Worm (Caenorhabditis elegans) whole organism, L4/young adult: ENCODE data around the gene jmjd-1.1.

Experiments
- W03F9.2 ChIP-seq: fragments of 150-350 bp; optimal IDR thresholded peaks from 2 replicates; lab custom pipeline; 2014; ENCODE audit warnings: missing biosample characterization, missing genetic modification characterization
- dao-5 ChIP-seq: sonication (generic microtip); optimal IDR thresholded peaks from 2 replicates; lab custom pipeline; 2016; ENCODE audit warnings: missing genotype, missing genetic modification characterization, moderate library complexity, missing compliant biosample characterization
- him-1 ChIP-seq: sonication (generic microtip); optimal IDR thresholded peaks from 2 replicates; lab custom pipeline; 2016; ENCODE audit warnings: missing genotype, missing genetic modification reagents, missing genetic modification characterization, missing compliant biosample characterization

Gene jmjd-1.1

ce11 chrII:11836554-11837218 lies 30.3 kb downstream of the jmjd-1.1 start:
- TF ChIP-seq him-1 (tag; lab: Kevin White, UChicago) (no peak), W03F9.2 (tag; lab: Kevin White, UChicago) (no peak), dao-5 (tag; lab: Kevin White, UChicago) (no peak)

ce11 chrII:11838353-11838752 lies 32.0 kb downstream of the jmjd-1.1 start:
- TF ChIP-seq dao-5 (tag; lab: Kevin White, UChicago) (no peak), him-1 (tag; lab: Kevin White, UChicago) (no peak), W03F9.2 (tag; lab: Kevin White, UChicago) (no peak)

DNA sequence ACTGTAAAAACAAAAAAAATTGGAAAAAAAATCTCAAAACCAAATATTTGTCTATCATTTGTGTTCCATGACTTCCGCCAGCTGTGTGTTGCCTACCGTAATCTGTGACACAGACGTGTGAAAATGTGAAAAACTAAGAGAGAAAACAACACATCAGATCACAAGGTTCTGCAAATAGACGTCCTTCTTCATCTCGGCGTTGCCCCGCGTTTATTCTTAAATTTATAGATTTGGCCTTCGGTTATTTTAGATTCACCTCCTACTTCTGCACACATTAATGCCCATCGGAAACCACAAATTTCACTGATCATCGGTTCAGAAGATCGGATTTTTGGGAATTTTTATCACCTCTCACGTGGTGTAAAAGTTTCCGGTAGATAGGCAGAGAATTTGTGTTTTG lies 32.8 kb downstream of the jmjd-1.1 start:
- TF ChIP-seq W03F9.2 (tag; lab: Kevin White, UChicago) (no peak), him-1 (tag; lab: Kevin White, UChicago) (no peak), dao-5 (tag; lab: Kevin White, UChicago) (no peak)

DNA sequence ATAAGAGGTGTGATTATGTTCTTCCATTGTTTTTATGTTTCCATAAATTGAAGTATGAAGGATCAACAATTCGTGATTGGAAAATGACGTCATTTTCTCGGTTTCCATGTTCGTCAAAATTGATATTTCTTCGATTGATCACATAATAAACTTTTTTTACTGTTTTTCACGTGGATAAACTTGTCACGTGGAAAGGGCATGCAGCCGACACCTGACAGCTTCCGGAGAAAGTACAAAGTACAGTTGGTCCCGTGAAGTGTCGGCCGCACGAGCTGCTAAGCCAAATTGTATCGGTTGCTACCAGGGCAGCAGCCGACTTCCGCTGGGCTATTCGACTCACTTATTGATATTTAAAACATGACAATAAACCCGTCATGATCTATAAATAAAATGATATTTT lies 35.3 kb downstream of the jmjd-1.1 start:
- TF ChIP-seq W03F9.2 (tag; lab: Kevin White, UChicago), result no peak
- TF ChIP-seq dao-5 (tag; lab: Kevin White, UChicago), result no peak
- no peak for TF ChIP-seq him-1 (tag; lab: Kevin White, UChicago)

- no peak for TF ChIP-seq dao-5 (tag; lab: Kevin White, UChicago)
- no peak for TF ChIP-seq him-1 (tag; lab: Kevin White, UChicago)
- TF ChIP-seq W03F9.2 (tag; lab: Kevin White, UChicago), result no peak
Measured at ce11 chrII:11842317-11842716, 36.0 kb downstream of the jmjd-1.1 start, which contains the start of gene T27D12.1. Gene T27D12.1, plus strand, starts transcription at chrII:11842617.

DNA sequence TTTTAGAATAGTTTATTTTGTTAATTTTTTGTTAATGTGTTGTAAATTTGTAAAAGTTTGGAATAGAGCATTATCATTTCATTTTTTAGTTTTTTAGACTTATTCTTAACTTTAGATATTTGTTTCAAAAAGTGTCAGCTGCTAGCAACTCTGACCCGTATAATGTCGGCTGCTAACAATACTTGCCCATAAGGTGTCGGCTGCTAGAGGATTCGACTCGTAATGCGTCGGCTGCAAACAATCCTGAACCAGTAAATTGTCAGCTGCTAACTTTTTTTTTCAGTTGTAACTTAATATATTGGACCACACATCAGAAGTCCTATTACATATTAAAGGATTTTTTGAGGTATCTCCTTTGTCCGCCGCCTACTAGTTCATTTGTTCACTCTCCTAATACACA lies 36.4 kb downstream of the jmjd-1.1 start:
- TF ChIP-seq him-1 (tag; lab: Kevin White, UChicago) (no peak), dao-5 (tag; lab: Kevin White, UChicago) (no peak)

ce11 chrII:11843441-11843840 lies 37.1 kb downstream of the jmjd-1.1 start:
- TF ChIP-seq dao-5 (tag; lab: Kevin White, UChicago) (no peak), W03F9.2 (tag; lab: Kevin White, UChicago) (no peak), him-1 (tag; lab: Kevin White, UChicago) (no peak)

- TF ChIP-seq dao-5 (tag; lab: Kevin White, UChicago) (no peak), him-1 (tag; lab: Kevin White, UChicago) (no peak), W03F9.2 (tag; lab: Kevin White, UChicago) (no peak)
Measured at ce11 chrII:11844072-11844471, 37.7 kb downstream of the jmjd-1.1 start.

- TF ChIP-seq W03F9.2 (tag; lab: Kevin White, UChicago), result no peak
- TF ChIP-seq dao-5 (tag; lab: Kevin White, UChicago), result no peak
- no peak for TF ChIP-seq him-1 (tag; lab: Kevin White, UChicago)
Measured at ce11 chrII:11844984-11845383, 38.6 kb downstream of the jmjd-1.1 start.

DNA sequence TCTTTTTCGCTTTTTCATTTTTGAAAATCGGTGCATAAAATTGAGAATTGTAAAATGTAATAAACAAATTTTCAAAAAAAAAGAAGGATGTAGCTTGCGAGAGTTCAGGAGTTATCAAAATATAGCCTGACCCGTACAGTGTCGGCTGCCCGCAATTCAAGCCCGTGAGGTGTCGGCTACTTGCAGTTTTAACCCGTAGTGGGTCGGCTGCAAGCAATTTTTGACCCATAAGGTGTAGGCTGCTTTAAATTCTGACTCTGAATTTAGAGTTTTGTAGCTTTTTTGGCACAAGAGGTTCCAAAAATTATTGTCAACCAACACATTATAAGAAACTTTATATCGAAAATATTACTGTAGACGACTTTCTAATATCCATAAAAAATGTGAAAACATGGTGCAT lies 39.6 kb downstream of the jmjd-1.1 start:
- TF ChIP-seq W03F9.2 (tag; lab: Kevin White, UChicago), result no peak
- TF ChIP-seq dao-5 (tag; lab: Kevin White, UChicago), result no peak
- TF ChIP-seq him-1 (tag; lab: Kevin White, UChicago), result no peak

DNA sequence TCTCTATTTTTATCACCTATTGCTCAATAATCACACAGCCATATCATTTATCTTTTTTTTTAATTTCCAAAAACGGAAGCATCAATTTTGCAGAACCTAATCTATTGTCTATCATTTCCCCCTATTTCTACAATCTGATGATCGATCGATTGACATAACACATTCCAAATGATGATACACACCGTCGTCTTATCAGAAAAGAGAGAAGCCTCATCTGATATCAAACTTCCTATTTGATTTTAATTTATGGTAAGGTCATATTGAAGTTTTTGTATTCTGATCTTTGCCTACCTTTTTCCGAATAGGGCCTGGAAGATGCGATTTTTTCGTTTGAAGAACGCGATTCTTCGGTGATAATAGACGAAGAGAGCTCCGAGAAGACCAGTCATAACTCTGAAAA lies 43.2 kb downstream of the jmjd-1.1 start:
- TF ChIP-seq dao-5 (tag; lab: Kevin White, UChicago), result no peak

ce11 chrII:11852191-11852901 lies 46.0 kb downstream of the jmjd-1.1 start:
- TF ChIP-seq him-1 (tag; lab: Kevin White, UChicago) (no peak), dao-5 (tag; lab: Kevin White, UChicago) (no peak), W03F9.2 (tag; lab: Kevin White, UChicago) (no peak)

ce11 chrII:11853108-11853507 lies 46.8 kb downstream of the jmjd-1.1 start:
- TF ChIP-seq W03F9.2 (tag; lab: Kevin White, UChicago) (no peak), him-1 (tag; lab: Kevin White, UChicago) (no peak), dao-5 (tag; lab: Kevin White, UChicago) (no peak)

ce11 chrII:11854749-11855148 lies 48.4 kb downstream of the jmjd-1.1 start:
- TF ChIP-seq dao-5 (tag; lab: Kevin White, UChicago) (no peak), him-1 (tag; lab: Kevin White, UChicago) (no peak), W03F9.2 (tag; lab: Kevin White, UChicago) (no peak)
